Fruit fly (Drosophila melanogaster) whole organism, embryonic: ENCODE results near the gene Pp1-13C.

Experiments
- CG10654 ChIP-seq: fragments of 200-800 bp; sonication (Bioruptor generic); optimal IDR thresholded peaks from 2 replicates; lab custom pipeline; 2016; ENCODE audit warnings: missing biosample characterization, missing genetic modification characterization
- CG11504 ChIP-seq: fragments of 200-800 bp; sonication (Bioruptor generic); optimal IDR thresholded peaks from 3 replicates; lab custom pipeline; 2019; ENCODE audit warnings: missing biosample characterization, mild to moderate bottlenecking, missing genetic modification characterization, moderate library complexity
- CG11723 ChIP-seq: fragments of 200-800 bp; sonication (Bioruptor generic); optimal IDR thresholded peaks from 2 replicates; lab custom pipeline; 2017; ENCODE audit warnings: missing biosample characterization, mild to moderate bottlenecking, missing genetic modification characterization
- CG15011 ChIP-seq: fragments of 200-800 bp; sonication (Bioruptor generic); optimal IDR thresholded peaks from 3 replicates; lab custom pipeline; 2018; ENCODE audit warnings: missing biosample characterization, mild to moderate bottlenecking, missing genetic modification characterization
- CG1603 ChIP-seq: fragments of 200-800 bp; sonication (Bioruptor generic); optimal IDR thresholded peaks from 2 replicates; lab custom pipeline; 2019; ENCODE audit warnings: missing biosample characterization, mild to moderate bottlenecking, missing genetic modification characterization, moderate library complexity
- CG17186 ChIP-seq: fragments of 200-800 bp; sonication (Bioruptor generic); optimal IDR thresholded peaks from 3 replicates; lab custom pipeline; 2017; ENCODE audit warnings: missing biosample characterization, missing genetic modification reagents, missing genetic modification characterization
- CG17612 ChIP-seq: fragments of 200-800 bp; sonication (Bioruptor generic); IDR thresholded peaks from 2 replicates; pipeline ENCODE4 v1.3.6; 2022; ENCODE audit warnings: missing biosample characterization, missing genetic modification characterization
- CG18599 ChIP-seq: fragments of 200-800 bp; sonication (Bioruptor generic); optimal IDR thresholded peaks from 3 replicates; lab custom pipeline; 2017; ENCODE audit warnings: missing biosample characterization, missing genetic modification characterization, mild to moderate bottlenecking, moderate library complexity, missing genetic modification reagents
- CG2678 ChIP-seq: fragments of 200-800 bp; sonication (Bioruptor generic); optimal IDR thresholded peaks from 3 replicates; lab custom pipeline; 2019; ENCODE audit warnings: missing biosample characterization, mild to moderate bottlenecking, missing genetic modification characterization, moderate library complexity
- CG2889 ChIP-seq: fragments of 200-800 bp; sonication (Bioruptor generic); IDR thresholded peaks from 3 replicates; pipeline ENCODE4 v1.3.6; 2022; ENCODE audit warnings: missing biosample characterization, missing genetic modification characterization
- CG33557 ChIP-seq: fragments of 200-800 bp; sonication (Bioruptor generic); optimal IDR thresholded peaks from 2 replicates; lab custom pipeline; 2019; ENCODE audit warnings: missing biosample characterization, mild to moderate bottlenecking, missing genetic modification characterization, moderate library complexity
- CG3847 ChIP-seq: fragments of 200-800 bp; sonication (Bioruptor generic); IDR thresholded peaks from 2 replicates; pipeline ENCODE4 v1.3.6; 2022; ENCODE audit warnings: missing biosample characterization, missing genetic modification characterization
- CG6854 ChIP-seq: fragments of 200-800 bp; sonication (Bioruptor generic); optimal IDR thresholded peaks from 3 replicates; lab custom pipeline; 2017; ENCODE audit warnings: missing biosample characterization, mild to moderate bottlenecking, missing genetic modification characterization
- CG7839 ChIP-seq: fragments of 200-800 bp; sonication (Bioruptor generic); optimal IDR thresholded peaks from 3 replicates; lab custom pipeline; 2018; ENCODE audit warnings: missing biosample characterization, mild to moderate bottlenecking, missing genetic modification characterization, moderate library complexity
- CG8290 ChIP-seq, 3 experiments: fragments of 200-800 bp; sonication (Bioruptor generic); optimal IDR thresholded peaks; 2 replicates each; lab custom pipeline; 2016 to 2019; ENCODE audit warnings: missing biosample characterization in 3 of 3, missing genetic modification characterization in 3 of 3, mild to moderate bottlenecking in 2 of 3, moderate library complexity in 1 of 3
- Camta ChIP-seq: fragments of 200-800 bp; sonication (Bioruptor generic); optimal IDR thresholded peaks from 2 replicates; lab custom pipeline; 2016; ENCODE audit warnings: missing biosample characterization, missing genetic modification characterization
- Eip74EF ChIP-seq, 2 experiments: fragments of 200-800 bp in 1 of 2; fragments of >200 bp in 1 of 2; sonication (Bioruptor generic) in 1 of 2; optimal IDR thresholded peaks; 2 replicates each; lab custom pipeline; 2017 to 2019; ENCODE audit warnings: missing biosample characterization in 2 of 2, missing genetic modification characterization in 2 of 2, mild to moderate bottlenecking in 1 of 2, moderate library complexity in 1 of 2
- Ets65A ChIP-seq: fragments of 200-800 bp; sonication (Bioruptor generic); peaks from one replicate; lab custom pipeline; 2016; ENCODE audit warnings: missing biosample characterization, missing genetic modification characterization
- Gug ChIP-seq: fragments of 200-800 bp; sonication (Bioruptor generic); IDR thresholded peaks from 4 replicates; pipeline ENCODE4 v1.3.6; 2022; ENCODE audit warnings: missing biosample characterization, missing genetic modification characterization
- HLH3B ChIP-seq: fragments of 200-800 bp; sonication (Bioruptor generic); IDR thresholded peaks from 2 replicates; pipeline ENCODE4 v1.3.6; 2022; ENCODE audit warnings: missing biosample characterization, missing genetic modification characterization
- Jarid2 ChIP-seq: fragments of 200-800 bp; sonication (Bioruptor generic); optimal IDR thresholded peaks from 3 replicates; lab custom pipeline; 2017; ENCODE audit warnings: mild to moderate bottlenecking, missing biosample characterization, missing genetic modification reagents, missing genetic modification characterization
- MBD-R2 ChIP-seq: fragments of 200-800 bp; sonication (Bioruptor generic); IDR thresholded peaks from 2 replicates; pipeline ENCODE4 v1.3.6; 2022; ENCODE audit warnings: missing biosample characterization, missing genetic modification characterization
- Med ChIP-seq: fragments of 200-800 bp; sonication (Bioruptor generic); peaks from one replicate; lab custom pipeline; 2016; ENCODE audit warnings: missing biosample characterization, missing genetic modification characterization, mild to moderate bottlenecking, inconsistent platforms, moderate library complexity
- Ptx1 ChIP-seq: fragments of 200-800 bp; sonication (Bioruptor generic); IDR thresholded peaks from 2 replicates; pipeline ENCODE4 v1.3.6; 2022; ENCODE audit warnings: missing biosample characterization, missing genetic modification characterization
- bsh ChIP-seq, 2 experiments: fragments of 200-800 bp; sonication (Bioruptor generic); optimal IDR thresholded peaks; 2 replicates each; lab custom pipeline; 2017 to 2018; ENCODE audit warnings: mild to moderate bottlenecking in 2 of 2, missing biosample characterization in 2 of 2, missing genetic modification characterization in 2 of 2, moderate library complexity in 1 of 2
- dmrt99B ChIP-seq: fragments of 200-800 bp; sonication (Bioruptor generic); optimal IDR thresholded peaks from 2 replicates; lab custom pipeline; 2018; ENCODE audit warnings: missing biosample characterization, mild to moderate bottlenecking, missing genetic modification characterization, moderate library complexity
- gce ChIP-seq: fragments of 200-800 bp; sonication (Bioruptor generic); IDR thresholded peaks from 3 replicates; pipeline ENCODE4 v1.3.6; 2022; ENCODE audit warnings: missing biosample characterization, missing genetic modification characterization
- gem ChIP-seq: fragments of 200-800 bp; sonication (Bioruptor generic); optimal IDR thresholded peaks from 2 replicates; lab custom pipeline; 2019; ENCODE audit warnings: missing biosample characterization, mild to moderate bottlenecking, missing genetic modification characterization, moderate library complexity
- grau ChIP-seq: fragments of 200-800 bp; optimal IDR thresholded peaks from 3 replicates; lab custom pipeline; 2019; ENCODE audit warnings: missing biosample characterization, mild to moderate bottlenecking, missing genetic modification characterization, moderate library complexity
- ind ChIP-seq: fragments of 200-800 bp; sonication (Bioruptor generic); optimal IDR thresholded peaks from 3 replicates; lab custom pipeline; 2016; ENCODE audit warnings: missing biosample characterization, missing genetic modification characterization
- lmd ChIP-seq: fragments of 200-800 bp; sonication (Bioruptor generic); IDR thresholded peaks from 2 replicates; pipeline ENCODE4 v1.3.6; 2022; ENCODE audit warnings: missing biosample characterization, missing genetic modification characterization
- nmo ChIP-seq: fragments of 200-800 bp; sonication (Bioruptor generic); optimal IDR thresholded peaks from 2 replicates; lab custom pipeline; 2018; ENCODE audit warnings: missing biosample characterization, mild to moderate bottlenecking, missing genetic modification characterization, moderate library complexity
- phol ChIP-seq: fragments of 200-800 bp; sonication (Bioruptor generic); optimal IDR thresholded peaks from 3 replicates; lab custom pipeline; 2018; ENCODE audit warnings: missing biosample characterization, mild to moderate bottlenecking, missing genetic modification characterization, moderate library complexity
- row ChIP-seq: fragments of 200-800 bp; sonication (Bioruptor generic); IDR thresholded peaks from 3 replicates; pipeline ENCODE4 v1.3.6; 2022; ENCODE audit warnings: missing biosample characterization, missing genetic modification characterization
- tup ChIP-seq: fragments of 200-800 bp; sonication (Bioruptor generic); optimal IDR thresholded peaks from 2 replicates; lab custom pipeline; 2016; ENCODE audit warnings: missing biosample characterization, mild to moderate bottlenecking, missing genetic modification characterization, moderate library complexity
- z ChIP-seq: fragments of 200-800 bp; sonication (Bioruptor generic); IDR thresholded peaks from 3 replicates; pipeline ENCODE4 v1.3.6; 2022; ENCODE audit warnings: missing biosample characterization, missing genetic modification characterization
- zfh1 ChIP-seq: fragments of 200-800 bp; sonication (Bioruptor generic); IDR thresholded peaks from 3 replicates; pipeline ENCODE4 v1.3.6; 2022; ENCODE audit warnings: missing biosample characterization, missing genetic modification characterization

Gene Pp1-13C

dm6 chrX:15360961-15361360 is at the start of gene Pp1-13C:
Gene Pp1-13C (minus strand): TSS chrX:15361061.
- no peak for TF ChIP-seq Eip74EF (GFP tag; optimal IDR thresholded peaks at IDR 0.05; lab: Kevin White, UChicago)

dm6 chrX:15406811-15407210 is 46.0 kb upstream of the Pp1-13C start:
- no peak for TF ChIP-seq CG8290 (GFP tag; optimal IDR thresholded peaks at IDR 0.05; lab: Kevin White, UChicago)
- peak in 1 of 2 experiments; percentile 29 for TF ChIP-seq CG8290 (tag; optimal IDR thresholded peaks at IDR 0.05; lab: Kevin White, UChicago)
- TF ChIP-seq CG7839 (tag; lab: Kevin White, UChicago) = peak; percentile 16
- TF ChIP-seq dmrt99B (tag; lab: Kevin White, UChicago) = peak; percentile 5
- peak; percentile 71 for TF ChIP-seq grau (tag; lab: Kevin White, UChicago)
- no peak for TF ChIP-seq gce (GFP tag; lab: Robert Waterston, UW)
- TF ChIP-seq HLH3B (GFP tag; lab: Robert Waterston, UW) = 0 out of 2 replicates have a peak, but pooled peaks have one; percentile 12
- TF ChIP-seq CG2889 = 0 out of 3 replicates have a peak, but pooled peaks have one; percentile 20
- TF ChIP-seq nmo (GFP tag; lab: Kevin White, UChicago) = no peak
- TF ChIP-seq bsh (GFP tag; optimal IDR thresholded peaks at IDR 0.05; lab: Kevin White, UChicago) = peak in 1 of 2 experiments; percentile 3
- no peak for TF ChIP-seq tup (GFP tag; lab: Kevin White, UChicago)
- 0 out of 2 replicates have a peak, but pooled peaks have one; percentile 12 for TF ChIP-seq lmd
- peak; percentile 23 for TF ChIP-seq CG18599 (GFP tag; lab: Kevin White, UChicago)
- TF ChIP-seq CG11723 (GFP tag; lab: Kevin White, UChicago) = no peak
- no peak for TF ChIP-seq CG6854 (GFP tag; lab: Kevin White, UChicago)
- peak; percentile 86 for TF ChIP-seq z (GFP tag; lab: Robert Waterston, UW)
- TF ChIP-seq Gug (GFP tag; lab: Robert Waterston, UW) = 0 out of 4 replicates have a peak, but pooled peaks have one; percentile 20
- TF ChIP-seq CG15011 (GFP tag; lab: Kevin White, UChicago) = no peak
- TF ChIP-seq MBD-R2 (GFP tag; lab: Robert Waterston, UW) = no peak
- TF ChIP-seq CG2678 (tag; lab: Kevin White, UChicago) = peak; percentile 3
- TF ChIP-seq ind (GFP tag; lab: Kevin White, UChicago) = peak; percentile 8
- peak; percentile 63 for TF ChIP-seq row (GFP tag; lab: Robert Waterston, UW)
- TF ChIP-seq CG1603 (tag; lab: Kevin White, UChicago) = peak; percentile 36
- TF ChIP-seq gem = peak; percentile 16
- peak; percentile 22; the same call in 1 of the 2 replicates for TF ChIP-seq Ptx1
- TF ChIP-seq Camta (GFP tag; lab: Kevin White, UChicago) = no peak
- peak; percentile 88 for TF ChIP-seq Ets65A (GFP tag; lab: Kevin White, UChicago)
- TF ChIP-seq zfh1 = peak; percentile 23; the same call in 1 of the 3 replicates
- TF ChIP-seq CG10654 (GFP tag; lab: Kevin White, UChicago) = no peak
- peak; percentile 68 for TF ChIP-seq Med
- no peak for TF ChIP-seq phol (tag; lab: Kevin White, UChicago)
- TF ChIP-seq CG11504 (tag; lab: Kevin White, UChicago) = peak; percentile 8
- no peak for TF ChIP-seq CG33557 (GFP tag; lab: Kevin White, UChicago)
- 0 out of 2 replicates have a peak, but pooled peaks have one; percentile 10 for TF ChIP-seq CG3847 (GFP tag; lab: Robert Waterston, UW)
- no peak for TF ChIP-seq Jarid2 (GFP tag; lab: Kevin White, UChicago)
- TF ChIP-seq, all 482 proteins: peak for 22

- peak; percentile 86 for TF ChIP-seq CG17612 (GFP tag; lab: Robert Waterston, UW)
- TF ChIP-seq CG17186 (GFP tag; lab: Kevin White, UChicago) = no peak
- peak; percentile 92 for TF ChIP-seq CG8290 (GFP tag; optimal IDR thresholded peaks at IDR 0.05; lab: Kevin White, UChicago)
- peak in 1 of 2 experiments; percentile 24 for TF ChIP-seq CG8290 (tag; optimal IDR thresholded peaks at IDR 0.05; lab: Kevin White, UChicago)
Observed at dm6 chrX:15401861-15402260, 41.0 kb upstream of the Pp1-13C start.
